Fruit fly (Drosophila melanogaster) whole organism, prepupa: ENCODE data around the gene CG31515.

ENCODE experiments used
- CG10631 ChIP-seq: fragments of 200-800 bp; sonication (Bioruptor generic); optimal IDR thresholded peaks from 2 replicates; lab custom pipeline; 2016; ENCODE audit warnings: missing biosample characterization, missing genetic modification characterization
- CG11294 ChIP-seq: fragments of 200-800 bp; sonication (Bioruptor generic); IDR thresholded peaks from 2 replicates; pipeline ENCODE4 v1.3.6; 2022; ENCODE audit warnings: missing biosample characterization, missing genetic modification characterization
- CG11762 ChIP-seq: fragments of 200-800 bp; sonication (Bioruptor generic); optimal IDR thresholded peaks from 3 replicates; lab custom pipeline; 2016; ENCODE audit warnings: missing biosample characterization, missing genetic modification characterization; ENCODE audit not compliant: insufficient read depth
- CG15336 ChIP-seq: fragments of 200-800 bp; sonication (Bioruptor generic); IDR thresholded peaks from 2 replicates; pipeline ENCODE4 v1.3.6; 2022; ENCODE audit warnings: missing biosample characterization, missing genetic modification characterization
- CG1621 ChIP-seq: fragments of 200-800 bp; sonication (Bioruptor generic); optimal IDR thresholded peaks from 3 replicates; lab custom pipeline; 2018; ENCODE audit warnings: missing biosample characterization, mild to moderate bottlenecking, missing genetic modification characterization
- CG16779 ChIP-seq: fragments of 200-800 bp; sonication (Bioruptor generic); optimal IDR thresholded peaks from 3 replicates; lab custom pipeline; 2017; ENCODE audit warnings: missing biosample characterization, mild to moderate bottlenecking, missing genetic modification characterization
- CG3032 ChIP-seq: fragments of 200-800 bp; optimal IDR thresholded peaks from 2 replicates; lab custom pipeline; 2019; ENCODE audit warnings: missing biosample characterization, mild to moderate bottlenecking, missing genetic modification characterization, moderate library complexity
- CG31627 ChIP-seq: fragments of 200-800 bp; sonication (Bioruptor generic); optimal IDR thresholded peaks from 3 replicates; lab custom pipeline; 2016; ENCODE audit warnings: missing biosample characterization, missing genetic modification characterization
- CG32006 ChIP-seq: fragments of 200-800 bp; sonication (Bioruptor generic); optimal IDR thresholded peaks from 3 replicates; lab custom pipeline; 2017; ENCODE audit warnings: missing biosample characterization, mild to moderate bottlenecking, missing genetic modification characterization
- CG6276 ChIP-seq: fragments of 200-800 bp; sonication (Bioruptor generic); optimal IDR thresholded peaks from 2 replicates; lab custom pipeline; 2017; ENCODE audit warnings: missing biosample characterization, mild to moderate bottlenecking, missing genetic modification characterization
- CG6808 ChIP-seq: fragments of 200-800 bp; sonication (Bioruptor generic); optimal IDR thresholded peaks from 3 replicates; lab custom pipeline; 2017; ENCODE audit warnings: missing biosample characterization, missing genetic modification characterization, mild to moderate bottlenecking, moderate library complexity, missing genetic modification reagents
- CG6854 ChIP-seq: fragments of 200-800 bp; sonication (Bioruptor generic); optimal IDR thresholded peaks from 2 replicates; lab custom pipeline; 2017; ENCODE audit warnings: missing biosample characterization, mild to moderate bottlenecking, missing genetic modification characterization
- CG8319 ChIP-seq: fragments of 200-800 bp; sonication (Bioruptor generic); optimal IDR thresholded peaks from 3 replicates; lab custom pipeline; 2016; ENCODE audit warnings: missing biosample characterization, missing genetic modification characterization
- CG8632 ChIP-seq: fragments of 200-800 bp; sonication (Bioruptor generic); optimal IDR thresholded peaks from 3 replicates; lab custom pipeline; 2016; ENCODE audit warnings: missing biosample characterization, missing genetic modification characterization
- CG9139 ChIP-seq: fragments of 200-800 bp; sonication (Bioruptor generic); optimal IDR thresholded peaks from 3 replicates; lab custom pipeline; 2017; ENCODE audit warnings: missing biosample characterization, mild to moderate bottlenecking, missing genetic modification characterization
- Eip75B ChIP-seq: fragments of 200-800 bp; sonication (Bioruptor generic); optimal IDR thresholded peaks from 3 replicates; lab custom pipeline; 2016; ENCODE audit warnings: missing biosample characterization, missing genetic modification characterization
- Eip78C ChIP-seq: fragments of 200-800 bp; sonication (Bioruptor generic); peaks from one replicate; lab custom pipeline; 2016; ENCODE audit warnings: missing biosample characterization, missing genetic modification characterization
- Ets21C ChIP-seq: fragments of 200-800 bp; sonication (Bioruptor generic); optimal IDR thresholded peaks from 3 replicates; lab custom pipeline; 2016; ENCODE audit warnings: missing biosample characterization, missing genetic modification characterization
- Hr38 ChIP-seq: sonication (Bioruptor generic); optimal IDR thresholded peaks from 2 replicates; lab custom pipeline; 2016; ENCODE audit warnings: missing biosample characterization, missing genetic modification characterization
- Hr39 ChIP-seq: fragments of 200-800 bp; sonication (Bioruptor generic); optimal IDR thresholded peaks from 2 replicates; lab custom pipeline; 2016; ENCODE audit warnings: missing biosample characterization, missing genetic modification characterization
- Hr4 ChIP-seq: fragments of 200-800 bp; sonication (Bioruptor generic); optimal IDR thresholded peaks from 3 replicates; lab custom pipeline; 2016; ENCODE audit warnings: missing biosample characterization, missing genetic modification characterization
- Lpt ChIP-seq: fragments of 200-800 bp; sonication (Bioruptor generic); optimal IDR thresholded peaks from 3 replicates; lab custom pipeline; 2016; ENCODE audit warnings: missing biosample characterization, missing genetic modification characterization
- Met ChIP-seq: fragments of 200-800 bp; sonication (Bioruptor generic); optimal IDR thresholded peaks from 3 replicates; lab custom pipeline; 2016; ENCODE audit warnings: missing biosample characterization, missing genetic modification characterization
- OdsH ChIP-seq: fragments of 200-800 bp; sonication (Bioruptor generic); optimal IDR thresholded peaks from 3 replicates; lab custom pipeline; 2016; ENCODE audit warnings: missing biosample characterization, missing genetic modification characterization
- Smox ChIP-seq: fragments of 200-800 bp; sonication (Bioruptor generic); optimal IDR thresholded peaks from 3 replicates; lab custom pipeline; 2016; ENCODE audit warnings: missing biosample characterization, missing genetic modification characterization
- Sox14 ChIP-seq: fragments of 200-800 bp; sonication (Bioruptor generic); optimal IDR thresholded peaks from 3 replicates; lab custom pipeline; 2016; ENCODE audit warnings: missing biosample characterization, missing genetic modification characterization
- achi ChIP-seq: fragments of 200-800 bp; sonication (Bioruptor generic); optimal IDR thresholded peaks from 3 replicates; lab custom pipeline; 2016; ENCODE audit warnings: missing biosample characterization, missing genetic modification characterization
- acj6 ChIP-seq: fragments of 200-800 bp; sonication (Bioruptor generic); optimal IDR thresholded peaks from 3 replicates; lab custom pipeline; 2016; ENCODE audit warnings: missing biosample characterization, missing genetic modification characterization
- eg ChIP-seq: fragments of 200-800 bp; sonication (Bioruptor generic); IDR thresholded peaks from 3 replicates; pipeline ENCODE4 v1.3.6; 2022; ENCODE audit warnings: missing biosample characterization, missing genetic modification characterization
- esn ChIP-seq: fragments of 200-800 bp; sonication (Bioruptor generic); optimal IDR thresholded peaks from 2 replicates; lab custom pipeline; 2016; ENCODE audit warnings: missing biosample characterization, mild to moderate bottlenecking, missing genetic modification characterization, moderate library complexity
- fd59A ChIP-seq: fragments of 200-800 bp; sonication (Bioruptor generic); optimal IDR thresholded peaks from 2 replicates; lab custom pipeline; 2017; ENCODE audit warnings: missing biosample characterization, mild to moderate bottlenecking, missing genetic modification characterization, missing genetic modification reagents
- fkh ChIP-seq: fragments of 200-800 bp; sonication (Bioruptor generic); optimal IDR thresholded peaks from 3 replicates; lab custom pipeline; 2017; ENCODE audit warnings: missing biosample characterization, mild to moderate bottlenecking, missing genetic modification characterization, moderate library complexity
- net ChIP-seq: fragments of 200-800 bp; sonication (Bioruptor generic); optimal IDR thresholded peaks from 3 replicates; lab custom pipeline; 2016; ENCODE audit warnings: missing biosample characterization, missing genetic modification characterization
- pdm3 ChIP-seq: fragments of 200-800 bp; sonication (Bioruptor generic); optimal IDR thresholded peaks from 3 replicates; lab custom pipeline; 2016; ENCODE audit warnings: missing biosample characterization, missing genetic modification characterization
- salr ChIP-seq, 2 experiments: fragments of 200-800 bp; sonication (Bioruptor generic); optimal IDR thresholded peaks; 3 replicates each; lab custom pipeline; 2016 to 2018; ENCODE audit warnings: missing biosample characterization in 2 of 2, missing genetic modification characterization in 2 of 2, mild to moderate bottlenecking in 1 of 2
- ss ChIP-seq, 2 experiments: fragments of 200-800 bp; sonication (Bioruptor generic); optimal IDR thresholded peaks; 2 replicates in 1 of 2; 3 replicates in 1 of 2; lab custom pipeline; 2017 to 2018; ENCODE audit warnings: mild to moderate bottlenecking in 2 of 2, missing biosample characterization in 2 of 2, missing genetic modification characterization in 2 of 2, moderate library complexity in 1 of 2
- svp ChIP-seq: fragments of 200-800 bp; sonication (Bioruptor generic); peaks from one replicate; lab custom pipeline; 2016; ENCODE audit warnings: missing biosample characterization, missing genetic modification characterization
- topi ChIP-seq: fragments of 200-800 bp; sonication (Bioruptor generic); optimal IDR thresholded peaks from 3 replicates; lab custom pipeline; 2016; ENCODE audit warnings: missing biosample characterization, missing genetic modification characterization

CG31515 gene

dm6 chr3R:23345057-23345776 is 43.5 kb downstream of the CG31515 start (continued):
- TF ChIP-seq Sox14 (GFP tag; lab: Kevin White, UChicago) (peak; percentile 46), CG11762 (GFP tag; lab: Kevin White, UChicago) (peak; percentile 23), achi (peak; percentile 63), Ets21C (GFP tag; lab: Kevin White, UChicago) (no peak), topi (no peak), CG8319 (no peak), ss (GFP tag; optimal IDR thresholded peaks at IDR 0.05; lab: Kevin White, UChicago) (peak; percentile 51 to 52), CG15336 (GFP tag; lab: Robert Waterston, UW) (peak; percentile 81), CG32006 (GFP tag; lab: Kevin White, UChicago) (peak; percentile 76), eg (peak; percentile 59), salr (GFP tag; optimal IDR thresholded peaks at IDR 0.05; lab: Kevin White, UChicago) (peak in 1 of 2 experiments; percentile 65), CG8632 (GFP tag; lab: Kevin White, UChicago) (peak; percentile 17), CG3032 (tag; lab: Kevin White, UChicago) (peak; percentile 80), pdm3 (GFP tag; lab: Kevin White, UChicago) (peak; percentile 45), Met (no peak), Hr39 (no peak), Eip78C (GFP tag; lab: Kevin White, UChicago) (peak; percentile 81), esn (no peak), CG11294 (GFP tag; lab: Robert Waterston, UW) (no peak), CG31627 (GFP tag; lab: Kevin White, UChicago) (no peak), Smox (GFP tag; lab: Kevin White, UChicago) (no peak), net (GFP tag; lab: Kevin White, UChicago) (peak; percentile 37), CG6276 (GFP tag; lab: Kevin White, UChicago) (peak; percentile 48), CG10631 (GFP tag; lab: Kevin White, UChicago) (peak; percentile 67), fkh (GFP tag; lab: Kevin White, UChicago) (no peak), fd59A (GFP tag; lab: Kevin White, UChicago) (peak; percentile 53), CG9139 (GFP tag; lab: Kevin White, UChicago) (peak; percentile 25), CG1621 (tag; lab: Kevin White, UChicago) (peak; percentile 27), CG16779 (tag; lab: Kevin White, UChicago) (no peak), CG6854 (GFP tag; lab: Kevin White, UChicago) (no peak), svp (GFP tag; lab: Kevin White, UChicago) (no peak), Eip75B (GFP tag; lab: Kevin White, UChicago) (peak; percentile 56), Hr38 (GFP tag; lab: Kevin White, UChicago) (no peak), CG6808 (GFP tag; lab: Kevin White, UChicago) (peak; percentile 62), OdsH (GFP tag; lab: Kevin White, UChicago) (peak; percentile 37), acj6 (GFP tag; lab: Kevin White, UChicago) (peak; percentile 36), Hr4 (peak; percentile 55)

- TF ChIP-seq Lpt (GFP tag; lab: Kevin White, UChicago) (no peak), svp (GFP tag; lab: Kevin White, UChicago) (peak; percentile 58), CG6808 (GFP tag; lab: Kevin White, UChicago) (peak; percentile 3), ss (GFP tag; optimal IDR thresholded peaks at IDR 0.05; lab: Kevin White, UChicago) (peak in 1 of 2 experiments; percentile 30)
Observed at dm6 chr3R:23343707-23344310, 44.9 kb downstream of the CG31515 start.
